Worm (Caenorhabditis elegans) whole organism, young adult: ENCODE data around the gene M02F4.1.

Experiments used
- B0035.1 ChIP-seq: sonication (generic microtip); optimal IDR thresholded peaks from 2 replicates; lab custom pipeline; 2016; ENCODE audit warnings: missing genetic modification characterization, mild to moderate bottlenecking, missing compliant biosample characterization, missing genotype, missing genetic modification reagents
- B0261.1 ChIP-seq: sonication (generic microtip); optimal IDR thresholded peaks from 2 replicates; lab custom pipeline; 2016; ENCODE audit warnings: mild to moderate bottlenecking, missing genetic modification characterization, moderate library complexity, missing compliant biosample characterization
- B0336.3 ChIP-seq: fragments of 200-800 bp; sonication (Bioruptor generic); IDR thresholded peaks from 2 replicates; pipeline ENCODE4 v1.3.6; 2022; ENCODE audit warnings: missing genetic modification characterization, missing compliant biosample characterization
- D2030.7 ChIP-seq: fragments of 200-800 bp; sonication (Bioruptor generic); IDR thresholded peaks from 2 replicates; pipeline ENCODE4 v1.3.6; 2022; ENCODE audit warnings: missing genetic modification reagents, missing genetic modification characterization, missing compliant biosample characterization
- F33H1.4 ChIP-seq: fragments of 200-800 bp; sonication (Bioruptor generic); IDR thresholded peaks from 2 replicates; pipeline ENCODE4 v1.3.6; 2022; ENCODE audit warnings: missing genetic modification reagents, missing genetic modification characterization, missing compliant biosample characterization
- F57C9.4 ChIP-seq: sonication (generic microtip); optimal IDR thresholded peaks from 2 replicates; lab custom pipeline; 2017; ENCODE audit warnings: mild to moderate bottlenecking, missing genetic modification characterization, missing compliant biosample characterization
- T26A5.8 ChIP-seq: sonication (generic microtip); optimal IDR thresholded peaks from 2 replicates; lab custom pipeline; 2016; ENCODE audit warnings: missing genetic modification characterization, missing compliant biosample characterization
- Y67H2A.10 ChIP-seq: fragments of 200-800 bp; sonication (Bioruptor generic); conservative IDR thresholded peaks from 2 replicates; pipeline ENCODE4 v1.3.6; 2022; ENCODE audit warnings: missing genetic modification reagents, missing genetic modification characterization, missing compliant biosample characterization
- Y79H2A.3 ChIP-seq: fragments of 200-800 bp; sonication (Bioruptor generic); conservative IDR thresholded peaks from 2 replicates; pipeline ENCODE4 v1.3.6; 2022; ENCODE audit warnings: missing genetic modification reagents, missing genetic modification characterization, missing compliant biosample characterization
- Y95B8A.8 ChIP-seq: fragments of 200-800 bp; sonication (Bioruptor generic); IDR thresholded peaks from 2 replicates; pipeline ENCODE4 v1.3.6; 2022; ENCODE audit warnings: missing genetic modification reagents, missing genetic modification characterization, missing compliant biosample characterization
- ZK185.1 ChIP-seq: sonication (generic microtip); optimal IDR thresholded peaks from 2 replicates; lab custom pipeline; 2016; ENCODE audit warnings: mild to moderate bottlenecking, missing genetic modification characterization, missing compliant biosample characterization; ENCODE audit not compliant: poor library complexity, severe bottlenecking
- aptf-3 ChIP-seq: fragments of 200-800 bp; sonication (Bioruptor generic); IDR thresholded peaks from 2 replicates; pipeline ENCODE4 v1.3.6; 2022; ENCODE audit warnings: missing genetic modification characterization, missing compliant biosample characterization
- attf-5 ChIP-seq: fragments of 200-800 bp; sonication (Bioruptor generic); optimal IDR thresholded peaks from 2 replicates; lab custom pipeline; 2018; ENCODE audit warnings: mild to moderate bottlenecking, missing genetic modification characterization, missing compliant biosample characterization
- cebp-1 ChIP-seq, 2 experiments: fragments of 200-800 bp in 1 of 2; sonication (Bioruptor generic) in 1 of 2; sonication (generic microtip) in 1 of 2; IDR thresholded peaks in 1 of 2; optimal IDR thresholded peaks in 1 of 2; 2 replicates each; pipeline versions ENCODE4 v1.3.6 to Lab custom; 2017 to 2022; ENCODE audit warnings: missing compliant biosample characterization in 2 of 2, missing genetic modification characterization in 2 of 2, mild to moderate bottlenecking in 1 of 2, missing genetic modification reagents in 1 of 2, moderate library complexity in 1 of 2
- ceh-100 ChIP-seq: fragments of 200-800 bp; sonication (Bioruptor generic); IDR thresholded peaks from 2 replicates; pipeline ENCODE4 v1.3.6; 2022; ENCODE audit warnings: missing genetic modification reagents, missing genetic modification characterization, missing compliant biosample characterization
- gei-17 ChIP-seq: fragments of 200-800 bp; sonication (Bioruptor generic); optimal IDR thresholded peaks from 2 replicates; lab custom pipeline; 2018; ENCODE audit warnings: mild to moderate bottlenecking, missing genetic modification characterization, missing compliant biosample characterization
- hlh-12 ChIP-seq: sonication (generic microtip); optimal IDR thresholded peaks from 2 replicates; lab custom pipeline; 2016; ENCODE audit warnings: missing genetic modification characterization, missing compliant biosample characterization
- lin-26 ChIP-seq: fragments of 200-800 bp; sonication (Bioruptor generic); IDR thresholded peaks from 2 replicates; pipeline ENCODE4 v1.3.6; 2022; ENCODE audit warnings: missing genetic modification reagents, missing genetic modification characterization, missing compliant biosample characterization
- lin-40 ChIP-seq: sonication (generic microtip); optimal IDR thresholded peaks from 2 replicates; lab custom pipeline; 2016; ENCODE audit warnings: missing genetic modification characterization, mild to moderate bottlenecking, missing compliant biosample characterization, missing genotype, missing genetic modification reagents
- lin-54 ChIP-seq: fragments of 200-800 bp; sonication (Bioruptor generic); optimal IDR thresholded peaks from 2 replicates; lab custom pipeline; 2018; ENCODE audit warnings: mild to moderate bottlenecking, missing genetic modification characterization, missing compliant biosample characterization
- lir-1 ChIP-seq: fragments of 200-800 bp; sonication (Bioruptor generic); conservative IDR thresholded peaks from 2 replicates; pipeline ENCODE4 v1.3.6; 2022; ENCODE audit warnings: missing genetic modification reagents, missing genetic modification characterization, missing compliant biosample characterization
- lsy-27 ChIP-seq: sonication (generic microtip); optimal IDR thresholded peaks from 2 replicates; lab custom pipeline; 2017; ENCODE audit warnings: missing genetic modification characterization, mild to moderate bottlenecking, missing compliant biosample characterization, antibody characterized with exemption, missing genotype, borderline replicate concordance; ENCODE audit not compliant: insufficient read depth
- madf-6 ChIP-seq: fragments of 200-800 bp; sonication (Bioruptor generic); IDR thresholded peaks from 2 replicates; pipeline ENCODE4 v1.3.6; 2022; ENCODE audit warnings: missing genetic modification reagents, missing genetic modification characterization, missing compliant biosample characterization
- mes-4 ChIP-seq: sonication (generic microtip); optimal IDR thresholded peaks from 2 replicates; lab custom pipeline; 2016; ENCODE audit warnings: missing genotype, missing genetic modification characterization, missing compliant biosample characterization
- nfya-2 ChIP-seq: fragments of 200-800 bp; sonication (Bioruptor generic); IDR thresholded peaks from 2 replicates; pipeline ENCODE4 v1.3.6; 2022; ENCODE audit warnings: missing genetic modification reagents, missing genetic modification characterization, missing compliant biosample characterization
- nhr-27 ChIP-seq: fragments of 200-800 bp; sonication (Bioruptor generic); optimal IDR thresholded peaks from 2 replicates; lab custom pipeline; 2018; ENCODE audit warnings: mild to moderate bottlenecking, missing genetic modification characterization, moderate library complexity, missing compliant biosample characterization
- nhr-80 ChIP-seq: sonication (generic microtip); optimal IDR thresholded peaks from 2 replicates; lab custom pipeline; 2016; ENCODE audit warnings: missing genetic modification characterization, missing compliant biosample characterization
- pbrm-1 ChIP-seq: fragments of 200-800 bp; sonication (Bioruptor generic); IDR thresholded peaks from 2 replicates; pipeline ENCODE4 v1.3.6; 2022; ENCODE audit warnings: missing genetic modification reagents, missing genetic modification characterization, missing compliant biosample characterization
- repo-1 ChIP-seq: sonication (generic microtip); optimal IDR thresholded peaks from 2 replicates; lab custom pipeline; 2017; ENCODE audit warnings: mild to moderate bottlenecking, missing genetic modification characterization, missing compliant biosample characterization
- sptf-2 ChIP-seq: fragments of 200-800 bp; sonication (Bioruptor generic); optimal IDR thresholded peaks from 2 replicates; lab custom pipeline; 2018; ENCODE audit warnings: mild to moderate bottlenecking, missing genetic modification characterization, missing compliant biosample characterization
- tbp1 ChIP-seq: fragments of 200-800 bp; sonication (Bioruptor generic); optimal IDR thresholded peaks from 2 replicates; lab custom pipeline; 2018; ENCODE audit warnings: mild to moderate bottlenecking, missing genetic modification characterization, missing compliant biosample characterization
- tlf-1 ChIP-seq: fragments of 200-800 bp; sonication (Bioruptor generic); optimal IDR thresholded peaks from 2 replicates; lab custom pipeline; 2018; ENCODE audit warnings: mild to moderate bottlenecking, missing genetic modification characterization, missing compliant biosample characterization
- ztf-18 ChIP-seq: sonication (generic microtip); optimal IDR thresholded peaks from 2 replicates; lab custom pipeline; 2016; ENCODE audit warnings: missing genotype, mild to moderate bottlenecking, missing genetic modification characterization, missing compliant biosample characterization
- ztf-3 ChIP-seq: fragments of 200-800 bp; sonication (Bioruptor generic); optimal IDR thresholded peaks from 2 replicates; lab custom pipeline; 2018; ENCODE audit warnings: mild to moderate bottlenecking, missing genetic modification characterization, missing compliant biosample characterization

The M02F4.1 gene

ce11 chrX:3023552-3024183, 5.3 kb downstream of the M02F4.1 start:
- TF ChIP-seq lin-40 (tag; lab: Kevin White, UChicago) = no peak
- TF ChIP-seq ztf-3 = no peak

DNA sequence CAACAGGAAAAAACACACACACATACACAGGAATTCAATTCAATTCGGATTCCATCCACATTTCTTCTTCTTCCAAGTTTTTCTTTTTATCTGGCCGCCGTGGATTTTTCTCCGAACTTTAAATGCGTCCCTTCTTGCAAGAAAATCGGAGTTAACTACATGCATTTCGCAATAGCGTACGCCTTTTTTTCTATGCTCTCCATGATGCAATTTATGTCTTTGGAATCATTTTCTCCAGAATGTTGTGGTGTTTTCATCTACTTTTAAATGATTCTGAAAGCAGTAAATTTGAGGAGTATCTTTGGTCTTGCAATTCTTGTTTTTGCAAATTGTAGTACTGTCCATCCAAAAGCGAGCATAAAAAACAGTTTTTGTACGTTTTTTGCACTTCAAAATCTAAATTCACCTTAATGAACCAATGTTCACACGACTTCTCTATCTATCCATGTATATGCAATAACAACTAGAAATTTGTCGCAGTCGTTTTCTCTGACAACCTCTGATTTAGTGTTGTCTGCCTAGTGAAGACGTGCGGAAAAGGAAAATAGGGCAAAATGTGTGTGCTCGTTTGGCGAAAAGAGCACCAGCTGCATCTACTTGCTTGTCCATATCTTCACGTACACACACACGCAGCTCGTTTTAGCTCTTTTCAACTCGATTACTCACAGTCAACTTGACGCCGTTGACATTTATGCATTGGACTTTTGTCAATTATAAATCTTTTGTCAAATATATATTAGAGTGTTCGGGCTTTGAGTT, 6.4 kb downstream of the M02F4.1 start:
- TF ChIP-seq cebp-1 (GFP tag; IDR thresholded peaks at IDR 0.05; lab: Robert Waterston, UW) = peak; percentile 56; the same call in 1 of the 2 replicates
- TF ChIP-seq cebp-1 (tag; optimal IDR thresholded peaks at IDR 0.05; lab: Kevin White, UChicago) = peak; percentile 89
- no peak for TF ChIP-seq tbp1 (GFP tag; lab: Kevin White, UChicago)
- no peak for TF ChIP-seq attf-5 (GFP tag; lab: Kevin White, UChicago)
- no peak for TF ChIP-seq nfya-2

DNA sequence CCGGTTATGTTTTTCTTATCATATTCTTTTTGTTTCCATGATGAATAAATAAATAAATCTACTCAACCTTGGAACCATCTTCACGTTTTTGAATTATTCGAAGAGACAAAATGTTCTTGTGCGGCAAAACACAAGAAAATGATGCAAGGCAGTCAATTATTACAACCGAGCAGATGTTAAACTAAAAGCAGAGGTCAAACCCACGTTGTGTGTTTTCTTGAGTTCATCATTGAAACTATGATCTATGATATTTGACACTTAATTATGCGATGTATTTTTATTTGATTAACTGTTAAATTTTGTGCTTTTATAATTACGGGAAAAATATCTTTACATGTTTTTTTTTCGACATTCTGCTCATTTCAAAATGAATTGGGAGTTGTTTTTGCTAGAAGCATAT, 7.5 kb downstream of the M02F4.1 start:
- no peak for TF ChIP-seq aptf-3 (GFP tag; lab: Robert Waterston, UW)
- no peak for TF ChIP-seq lir-1 (GFP tag; lab: Robert Waterston, UW)
- no peak for TF ChIP-seq tlf-1 (GFP tag; lab: Kevin White, UChicago)
- no peak for TF ChIP-seq gei-17
- TF ChIP-seq pbrm-1 (GFP tag; lab: Robert Waterston, UW) = no peak
- no peak for TF ChIP-seq ztf-18 (tag; lab: Kevin White, UChicago)
- no peak for TF ChIP-seq Y95B8A.8 (GFP tag; lab: Robert Waterston, UW)
- TF ChIP-seq B0261.1 (tag; lab: Kevin White, UChicago) = no peak
- TF ChIP-seq ZK185.1 = no peak
- TF ChIP-seq B0336.3 (GFP tag; lab: Robert Waterston, UW) = no peak
- TF ChIP-seq F57C9.4 (tag; lab: Kevin White, UChicago) = no peak
- no peak for TF ChIP-seq T26A5.8 (tag; lab: Kevin White, UChicago)
- TF ChIP-seq lin-54 = no peak
- TF ChIP-seq hlh-12 = no peak
- no peak for TF ChIP-seq B0035.1 (tag; lab: Kevin White, UChicago)
- no peak for TF ChIP-seq ceh-100
- no peak for TF ChIP-seq madf-6
- no peak for TF ChIP-seq sptf-2 (GFP tag; lab: Kevin White, UChicago)
- TF ChIP-seq Y79H2A.3 (GFP tag; lab: Robert Waterston, UW) = no peak

DNA sequence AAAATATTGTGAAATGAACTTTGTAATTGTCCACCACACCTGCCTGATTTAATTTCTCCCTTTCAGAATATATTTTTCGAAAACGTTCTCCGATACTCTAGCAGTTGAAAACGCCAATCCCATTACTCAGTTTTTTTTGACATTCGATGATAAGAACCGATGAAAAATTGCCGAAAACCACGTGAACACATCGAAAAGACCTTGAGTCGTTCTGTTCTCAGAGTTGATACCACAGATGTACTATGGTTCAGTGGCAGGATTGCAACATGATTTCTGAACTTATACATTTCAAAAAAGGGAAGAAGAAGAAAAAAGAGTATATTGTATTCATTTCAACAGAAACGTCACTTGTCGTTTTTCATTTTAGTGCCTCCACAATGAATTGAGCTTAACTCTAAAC, 8.9 kb downstream of the M02F4.1 start:
- TF ChIP-seq ZK185.1 (no peak), tlf-1 (GFP tag; lab: Kevin White, UChicago) (no peak), nhr-80 (tag; lab: Kevin White, UChicago) (peak; percentile 77), cebp-1 (GFP tag; IDR thresholded peaks at IDR 0.05; lab: Robert Waterston, UW) (no peak), cebp-1 (tag; optimal IDR thresholded peaks at IDR 0.05; lab: Kevin White, UChicago) (peak; percentile 30), lin-40 (tag; lab: Kevin White, UChicago) (peak; percentile 16), repo-1 (tag; lab: Kevin White, UChicago) (no peak), Y67H2A.10 (GFP tag; lab: Robert Waterston, UW) (no peak)

DNA sequence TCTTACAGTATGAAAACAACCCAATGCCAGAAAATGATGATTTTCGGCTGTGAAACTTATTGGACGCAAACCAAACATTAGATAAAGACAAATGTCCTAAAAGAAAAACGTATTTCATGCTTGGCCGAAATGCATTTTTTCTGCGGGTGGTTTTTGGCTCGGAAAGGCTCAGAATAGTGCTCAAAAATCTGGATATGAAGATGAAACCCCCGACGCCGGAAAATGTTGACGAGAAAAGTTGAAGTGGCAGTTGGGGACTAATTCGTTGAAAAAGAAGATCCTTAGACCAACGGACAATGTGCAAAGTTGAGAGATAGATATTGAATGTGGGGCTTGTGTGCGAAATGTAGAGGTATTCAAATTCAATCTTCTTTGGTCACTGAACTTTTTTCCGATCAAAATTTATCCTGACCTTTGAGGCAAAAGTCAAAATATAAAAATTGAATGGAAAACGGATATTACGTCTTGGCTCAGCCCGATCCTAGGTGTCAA, 10.4 kb downstream of the M02F4.1 start, which contains the start of gene flp-18:
flp-18 (minus strand) TSS at position 51 of the 492 bp plus-strand sequence.
- TF ChIP-seq lsy-27 (tag; lab: Kevin White, UChicago) (no peak), Y79H2A.3 (GFP tag; lab: Robert Waterston, UW) (no peak), nhr-27 (tag; lab: Kevin White, UChicago) (no peak), aptf-3 (GFP tag; lab: Robert Waterston, UW) (no peak), D2030.7 (GFP tag; lab: Robert Waterston, UW) (no peak), sptf-2 (GFP tag; lab: Kevin White, UChicago) (no peak), lin-26 (no peak), mes-4 (tag; lab: Kevin White, UChicago) (no peak), F33H1.4 (GFP tag; lab: Robert Waterston, UW) (no peak)
